Fruit fly (Drosophila melanogaster) S2 (cell line): ENCODE results near the gene CG43175.

Experiments
- CG8478 ChIP-seq: fragments of >200 bp; optimal IDR thresholded peaks from 2 replicates; lab custom pipeline; 2018
- CTCF ChIP-seq, 2 experiments: fragments of >200 bp; optimal IDR thresholded peaks; 2 replicates each; lab custom pipeline; 2018

DNA sequence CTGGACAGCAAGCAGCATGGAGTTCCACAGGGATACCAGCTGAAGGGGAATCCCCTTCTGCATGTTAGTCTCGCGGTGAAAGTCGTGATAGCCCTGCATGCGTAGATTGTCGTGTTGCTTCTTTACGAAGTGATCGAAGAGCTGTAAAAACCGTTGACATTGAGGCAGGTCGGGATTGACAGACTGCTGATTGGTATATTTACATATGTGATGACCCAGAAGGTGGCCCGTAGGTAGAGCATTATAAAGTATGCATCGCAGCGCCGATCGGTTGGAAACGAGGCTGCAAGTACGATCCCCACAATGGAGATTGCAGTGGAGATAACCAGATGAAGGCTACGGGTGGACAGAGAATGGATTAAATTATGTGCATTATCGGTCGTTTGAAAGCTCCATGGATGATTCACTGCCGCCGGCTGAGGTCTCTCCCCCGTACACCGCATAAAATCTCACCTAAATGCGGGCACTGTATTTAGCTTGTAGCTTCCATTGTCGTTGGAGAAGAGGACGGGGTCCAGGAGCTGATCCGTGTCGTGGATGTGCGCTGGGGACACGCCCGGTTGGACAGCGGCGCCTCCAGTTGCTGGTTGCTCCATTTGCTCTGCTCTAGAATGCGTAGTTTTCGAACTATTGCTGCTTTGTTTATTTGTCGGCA is 39.8 kb downstream of the CG43175 start:
- TF ChIP-seq CG8478 (lab: Kevin White, UChicago): no peak
- TF ChIP-seq CTCF (optimal IDR thresholded peaks at IDR 0.05; lab: Kevin White, UChicago): no peak
